Fruit fly (Drosophila melanogaster) whole organism, larva: ENCODE results near the gene Scgalpha.

Source experiments
- noc ChIP-seq: fragments of 200-800 bp; sonication (Bioruptor generic); optimal IDR thresholded peaks from 3 replicates; lab custom pipeline; 2019; ENCODE audit warnings: missing biosample characterization, mild to moderate bottlenecking, missing genetic modification characterization, moderate library complexity

Gene Scgalpha

dm6 chr2L:8339751-8340349 lies 36.6 kb downstream of the Scgalpha start:
- TF ChIP-seq noc (tag; lab: Kevin White, UChicago) = no peak

- no peak for TF ChIP-seq noc (tag; lab: Kevin White, UChicago)
Observed at dm6 chr2L:8342395-8342794, 39.2 kb downstream of the Scgalpha start, which contains the start of gene CG14273. Gene CG14273 (plus strand): TSS chr2L:8342695.

dm6 chr2L:8344536-8344935 lies 41.3 kb downstream of the Scgalpha start:
- TF ChIP-seq noc (tag; lab: Kevin White, UChicago) = peak; percentile 51

- TF ChIP-seq noc (tag; lab: Kevin White, UChicago) = no peak
Observed at dm6 chr2L:8346260-8346659, 43.0 kb downstream of the Scgalpha start, which contains the start of gene CG7778. Gene CG7778 (plus strand): TSS chr2L:8346620.

- TF ChIP-seq noc (tag; lab: Kevin White, UChicago) = peak; percentile 89
Observed at dm6 chr2L:8350560-8351171, 47.4 kb downstream of the Scgalpha start.

dm6 chr2L:8351333-8351732 lies 48.1 kb downstream of the Scgalpha start:
- TF ChIP-seq noc (tag; lab: Kevin White, UChicago) = no peak

dm6 chr2L:8351864-8352263 lies 48.6 kb downstream of the Scgalpha start, which contains the start of gene Mur29B:
Gene Mur29B (plus strand): TSS chr2L:8352187.
- TF ChIP-seq noc (tag; lab: Kevin White, UChicago) = no peak
